Fruit fly (Drosophila melanogaster) whole organism, wandering third instar larva: Measurements from ENCODE around the gene Nup358.

Experiments used
- Abd-B ChIP-seq: fragments of >200 bp; optimal IDR thresholded peaks from 2 replicates; lab custom pipeline; 2017; ENCODE audit warnings: missing biosample characterization, missing genetic modification characterization
- CG32264 ChIP-seq: fragments of 200-800 bp; sonication (Bioruptor generic); optimal IDR thresholded peaks from 2 replicates; lab custom pipeline; 2016; ENCODE audit warnings: missing biosample characterization, missing genetic modification characterization
- CG9705 ChIP-seq: fragments of 200-800 bp; sonication (Bioruptor generic); optimal IDR thresholded peaks from 2 replicates; lab custom pipeline; 2018; ENCODE audit warnings: missing biosample characterization, mild to moderate bottlenecking, missing genetic modification characterization
- CrebA ChIP-seq: fragments of 200-800 bp; sonication (Bioruptor generic); optimal IDR thresholded peaks from 2 replicates; lab custom pipeline; 2016; ENCODE audit warnings: missing biosample characterization, mild to moderate bottlenecking, missing genetic modification characterization, borderline replicate concordance
- GATAd ChIP-seq: sonication (Bioruptor generic); optimal IDR thresholded peaks from 2 replicates; lab custom pipeline; 2016; ENCODE audit warnings: missing biosample characterization, missing genetic modification characterization
- HLH106 ChIP-seq: fragments of 200-800 bp; optimal IDR thresholded peaks from 3 replicates; lab custom pipeline; 2019; ENCODE audit warnings: missing biosample characterization, mild to moderate bottlenecking, missing genetic modification characterization, moderate library complexity
- Hnf4 ChIP-seq: fragments of 200-800 bp; sonication (Bioruptor generic); optimal IDR thresholded peaks from 2 replicates; lab custom pipeline; 2016; ENCODE audit warnings: missing biosample characterization, mild to moderate bottlenecking, missing genetic modification characterization
- Hr78 ChIP-seq: fragments of >200 bp; optimal IDR thresholded peaks from 2 replicates; lab custom pipeline; 2017; ENCODE audit warnings: missing biosample characterization, missing genetic modification characterization
- Hr83 ChIP-seq: fragments of 200-300 bp; sonication (Bioruptor generic); optimal IDR thresholded peaks from 2 replicates; lab custom pipeline; 2016; ENCODE audit warnings: missing biosample characterization, mild to moderate bottlenecking, missing genetic modification characterization, moderate library complexity; ENCODE audit not compliant: poor library complexity, severe bottlenecking
- Jra ChIP-seq: sonication (Bioruptor generic); optimal IDR thresholded peaks from 2 replicates; lab custom pipeline; 2016; ENCODE audit warnings: missing biosample characterization, missing genetic modification characterization
- Mio ChIP-seq: sonication (Bioruptor generic); optimal IDR thresholded peaks from 2 replicates; lab custom pipeline; 2016; ENCODE audit warnings: missing biosample characterization, missing genetic modification characterization
- Myc ChIP-seq: fragments of >200 bp; optimal IDR thresholded peaks from 2 replicates; lab custom pipeline; 2017
- N ChIP-seq: fragments of >200 bp; optimal IDR thresholded peaks from 2 replicates; lab custom pipeline; 2018; ENCODE audit warnings: missing biosample characterization, missing external identifiers, missing genetic modification characterization
- OdsH ChIP-seq: fragments of 200-800 bp; sonication (Bioruptor generic); optimal IDR thresholded peaks from 2 replicates; lab custom pipeline; 2016; ENCODE audit warnings: missing biosample characterization, mild to moderate bottlenecking, missing genetic modification characterization
- Rel ChIP-seq, 2 experiments: fragments of 200-800 bp; sonication (Bioruptor generic) in 1 of 2; optimal IDR thresholded peaks; 2 replicates in 1 of 2; 3 replicates in 1 of 2; lab custom pipeline; 2016 to 2019; ENCODE audit warnings: mild to moderate bottlenecking in 2 of 2, missing biosample characterization in 2 of 2, missing genetic modification characterization in 2 of 2, moderate library complexity in 1 of 2
- Sp1 ChIP-seq: fragments of 200-800 bp; sonication (Bioruptor generic); optimal IDR thresholded peaks from 3 replicates; lab custom pipeline; 2019; ENCODE audit warnings: missing biosample characterization, mild to moderate bottlenecking, missing genetic modification characterization, moderate library complexity
- Vsx2 ChIP-seq: fragments of 200-300, 225-300 bp; sonication (Bioruptor generic); optimal IDR thresholded peaks from 2 replicates; lab custom pipeline; 2018; ENCODE audit warnings: missing biosample characterization, missing genetic modification characterization; ENCODE audit not compliant: partially characterized antibody
- br ChIP-seq: fragments of 200-800 bp; sonication (Bioruptor generic); optimal IDR thresholded peaks from 2 replicates; lab custom pipeline; 2016; ENCODE audit warnings: missing biosample characterization, missing genetic modification characterization
- brk ChIP-seq: fragments of 200-800 bp; sonication (Bioruptor generic); optimal IDR thresholded peaks from 2 replicates; lab custom pipeline; 2016; ENCODE audit warnings: missing biosample characterization, mild to moderate bottlenecking, missing genetic modification characterization
- dsf ChIP-seq: sonication (Bioruptor generic); optimal IDR thresholded peaks from 2 replicates; lab custom pipeline; 2016; ENCODE audit warnings: missing biosample characterization, missing genetic modification characterization, borderline replicate concordance
- ey ChIP-seq: fragments of 200-800 bp; sonication (Bioruptor generic); optimal IDR thresholded peaks from 2 replicates; lab custom pipeline; 2016; ENCODE audit warnings: missing biosample characterization, missing genetic modification characterization
- foxo ChIP-seq, 2 experiments: fragments of 200-800 bp; sonication (Bioruptor generic); optimal IDR thresholded peaks; 2 replicates in 1 of 2; 3 replicates in 1 of 2; lab custom pipeline; 2016 to 2017; ENCODE audit warnings: missing biosample characterization in 2 of 2, missing genetic modification characterization in 2 of 2
- fru ChIP-seq: fragments of 200-800 bp; sonication (Bioruptor generic); optimal IDR thresholded peaks from 3 replicates; lab custom pipeline; 2016; ENCODE audit warnings: missing biosample characterization, mild to moderate bottlenecking, missing genetic modification characterization
- h ChIP-seq: fragments of 200-800 bp; sonication (Bioruptor generic); optimal IDR thresholded peaks from 3 replicates; lab custom pipeline; 2016; ENCODE audit warnings: missing biosample characterization, mild to moderate bottlenecking, missing genetic modification characterization
- lola ChIP-seq: fragments of >200 bp; optimal IDR thresholded peaks from 2 replicates; lab custom pipeline; 2017; ENCODE audit warnings: missing biosample characterization, missing genetic modification characterization
- pan ChIP-seq: fragments of >200 bp; optimal IDR thresholded peaks from 2 replicates; lab custom pipeline; 2017
- psq ChIP-seq: fragments of 200-800 bp; sonication (Bioruptor generic); optimal IDR thresholded peaks from 3 replicates; lab custom pipeline; 2017; ENCODE audit warnings: missing biosample characterization, mild to moderate bottlenecking, missing genetic modification characterization, moderate library complexity
- rgr ChIP-seq: fragments of 200-800 bp; sonication (Bioruptor generic); optimal IDR thresholded peaks from 3 replicates; lab custom pipeline; 2016; ENCODE audit warnings: missing biosample characterization, mild to moderate bottlenecking, missing genetic modification characterization
- sage ChIP-seq: fragments of 200-800 bp; sonication (Bioruptor generic); optimal IDR thresholded peaks from 2 replicates; lab custom pipeline; 2016; ENCODE audit warnings: missing biosample characterization, mild to moderate bottlenecking, missing genetic modification characterization
- sv ChIP-seq: fragments of 200-800 bp; sonication (Bioruptor generic); optimal IDR thresholded peaks from 3 replicates; lab custom pipeline; 2016; ENCODE audit warnings: missing biosample characterization, missing genetic modification characterization
- tai ChIP-seq: sonication (Bioruptor generic); optimal IDR thresholded peaks from 2 replicates; lab custom pipeline; 2016; ENCODE audit warnings: missing biosample characterization, missing genetic modification characterization
- usp ChIP-seq: fragments of >200 bp; optimal IDR thresholded peaks from 2 replicates; lab custom pipeline; 2017; ENCODE audit warnings: missing biosample characterization, missing genetic modification characterization
- woc ChIP-seq: sonication (Bioruptor generic); optimal IDR thresholded peaks from 2 replicates; lab custom pipeline; 2016; ENCODE audit warnings: missing biosample characterization, mild to moderate bottlenecking, missing genetic modification characterization

The Nup358 gene

DNA sequence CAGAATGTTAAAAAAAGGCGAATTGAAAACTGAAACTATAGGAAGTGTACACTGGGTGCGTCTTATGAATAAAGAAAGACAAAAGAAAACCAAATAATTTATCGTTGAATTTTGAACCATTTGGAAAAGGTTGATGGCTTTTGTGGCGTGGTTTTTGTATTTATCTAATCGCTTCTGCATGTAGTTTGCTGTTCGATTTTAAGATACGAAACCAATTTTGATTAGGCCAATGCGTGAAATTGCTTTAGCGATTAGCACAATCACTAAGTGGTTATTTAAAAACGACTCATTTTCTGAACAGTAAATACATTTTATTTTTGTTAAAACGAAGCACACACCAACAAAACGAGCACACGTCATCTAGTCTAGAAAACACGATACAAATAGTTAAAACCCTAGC is 11.5 kb downstream of the Nup358 start:
- TF ChIP-seq Mio, result no peak
- TF ChIP-seq lola, result no peak
- no peak for TF ChIP-seq fru (GFP tag; lab: Kevin White, UChicago)
- no peak for TF ChIP-seq N (GFP tag; lab: Kevin White, UChicago)
- no peak for TF ChIP-seq OdsH (GFP tag; lab: Kevin White, UChicago)
- TF ChIP-seq dsf (GFP tag; lab: Kevin White, UChicago), result no peak
- TF ChIP-seq foxo (GFP tag; optimal IDR thresholded peaks at IDR 0.05; lab: Kevin White, UChicago), result no peak
- no peak for TF ChIP-seq Rel (GFP tag; optimal IDR thresholded peaks at IDR 0.05; lab: Kevin White, UChicago)
- no peak for TF ChIP-seq Rel (tag; optimal IDR thresholded peaks at IDR 0.05; lab: Kevin White, UChicago)
- no peak for TF ChIP-seq brk (GFP tag; lab: Kevin White, UChicago)
- TF ChIP-seq usp (GFP tag; lab: Kevin White, UChicago), result no peak
- no peak for TF ChIP-seq sv (GFP tag; lab: Kevin White, UChicago)
- TF ChIP-seq CG32264 (GFP tag; lab: Kevin White, UChicago), result no peak
- TF ChIP-seq Myc (lab: Kevin White, UChicago), result no peak

dm6 chr3R:25262322-25262761 is 13.2 kb downstream of the Nup358 start, which contains the start of the genes Kdsr and CG11858:
Gene Kdsr, minus strand, starts transcription at chr3R:25262498.
Gene CG11858, plus strand, starts transcription at chr3R:25262741.
- peak; percentile 57 for TF ChIP-seq GATAd (GFP tag; lab: Kevin White, UChicago)
- peak; percentile 72 for TF ChIP-seq CG9705 (GFP tag; lab: Kevin White, UChicago)
- TF ChIP-seq tai (GFP tag; lab: Kevin White, UChicago), result no peak
- TF ChIP-seq Myc (lab: Kevin White, UChicago), result peak; percentile 99
- peak; percentile 72 for TF ChIP-seq br (GFP tag; lab: Kevin White, UChicago)
- TF ChIP-seq woc (GFP tag; lab: Kevin White, UChicago), result peak; percentile 93
- TF ChIP-seq psq (GFP tag; lab: Kevin White, UChicago), result peak; percentile 52
- TF ChIP-seq ey (GFP tag; lab: Kevin White, UChicago), result peak; percentile 75
- TF ChIP-seq Mio, result no peak
- no peak for TF ChIP-seq CrebA (GFP tag; lab: Kevin White, UChicago)
- TF ChIP-seq Jra (GFP tag; lab: Kevin White, UChicago), result peak; percentile 62
- no peak for TF ChIP-seq dsf (GFP tag; lab: Kevin White, UChicago)
- peak; percentile 75 for TF ChIP-seq fru (GFP tag; lab: Kevin White, UChicago)
- TF ChIP-seq rgr (GFP tag; lab: Kevin White, UChicago), result peak; percentile 71
- no peak for TF ChIP-seq sage (GFP tag; lab: Kevin White, UChicago)
- TF ChIP-seq h (GFP tag; lab: Kevin White, UChicago), result peak; percentile 83
- peak; percentile 74 for TF ChIP-seq Sp1 (GFP tag; lab: Kevin White, UChicago)
- TF ChIP-seq Vsx2 (GFP tag; lab: Kevin White, UChicago), result no peak
- peak; percentile 36 for TF ChIP-seq CG32264 (GFP tag; lab: Kevin White, UChicago)
- TF ChIP-seq sv (GFP tag; lab: Kevin White, UChicago), result peak; percentile 67
- TF ChIP-seq HLH106 (tag; lab: Kevin White, UChicago), result peak; percentile 72
- TF ChIP-seq foxo (GFP tag; optimal IDR thresholded peaks at IDR 0.05; lab: Kevin White, UChicago), result peak; percentile 25 to 79
- TF ChIP-seq Rel (GFP tag; optimal IDR thresholded peaks at IDR 0.05; lab: Kevin White, UChicago), result no peak
- peak; percentile 53 for TF ChIP-seq Rel (tag; optimal IDR thresholded peaks at IDR 0.05; lab: Kevin White, UChicago)
- no peak for TF ChIP-seq usp (GFP tag; lab: Kevin White, UChicago)
- peak; percentile 55 for TF ChIP-seq OdsH (GFP tag; lab: Kevin White, UChicago)
- TF ChIP-seq, all 38 proteins: peak for 18

DNA sequence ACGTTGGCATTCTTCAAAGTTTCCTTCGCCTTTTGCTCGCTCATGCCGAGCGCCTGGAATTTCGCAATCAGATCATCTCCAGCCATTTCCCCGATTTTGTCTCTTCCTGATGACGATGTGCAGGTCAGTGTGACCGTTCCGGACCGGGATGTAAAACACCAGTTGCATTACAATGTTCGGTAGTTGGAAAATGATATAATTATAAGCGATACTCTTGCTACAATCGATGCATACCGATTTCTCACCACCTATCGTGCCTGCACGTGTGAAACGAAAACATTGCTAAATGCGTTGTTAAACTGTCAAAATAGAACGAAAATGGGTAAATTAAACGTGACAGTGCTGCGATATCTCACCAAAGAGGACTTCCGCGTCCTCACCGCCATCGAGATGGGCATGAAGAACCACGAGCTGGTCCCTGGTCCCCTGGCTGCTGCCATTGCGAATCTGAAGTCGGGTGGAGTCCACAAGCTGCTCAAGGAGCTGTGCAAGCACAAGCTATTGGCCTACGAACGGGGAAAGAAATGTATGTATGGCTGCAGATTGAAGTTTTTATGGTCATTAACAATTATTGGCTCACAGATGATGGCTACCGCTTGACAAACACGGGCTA is 16.5 kb downstream of the Nup358 start, which contains the start of the genes GlnRS and RIOK2:
TSS of gene GlnRS (minus strand) at position 133 of the 613 bp plus-strand sequence.
TSS of gene RIOK2 (plus strand) at position 256 of the 613 bp plus-strand sequence.
- TF ChIP-seq Hnf4 (GFP tag; lab: Kevin White, UChicago) (no peak), sv (GFP tag; lab: Kevin White, UChicago) (no peak), fru (GFP tag; lab: Kevin White, UChicago) (no peak), Hr78 (GFP tag; lab: Kevin White, UChicago) (peak; percentile 79), N (GFP tag; lab: Kevin White, UChicago) (peak; percentile 100), Abd-B (GFP tag; lab: Kevin White, UChicago) (peak; percentile 59), dsf (GFP tag; lab: Kevin White, UChicago) (no peak), pan (lab: Kevin White, UChicago) (no peak), HLH106 (tag; lab: Kevin White, UChicago) (no peak), Sp1 (GFP tag; lab: Kevin White, UChicago) (peak; percentile 13), Jra (GFP tag; lab: Kevin White, UChicago) (no peak), Vsx2 (GFP tag; lab: Kevin White, UChicago) (no peak), foxo (GFP tag; optimal IDR thresholded peaks at IDR 0.05; lab: Kevin White, UChicago) (no peak), GATAd (GFP tag; lab: Kevin White, UChicago) (no peak), Hr83 (GFP tag; lab: Kevin White, UChicago) (no peak), sage (GFP tag; lab: Kevin White, UChicago) (no peak), Myc (lab: Kevin White, UChicago) (peak; percentile 75), Rel (GFP tag; optimal IDR thresholded peaks at IDR 0.05; lab: Kevin White, UChicago) (no peak), Rel (tag; optimal IDR thresholded peaks at IDR 0.05; lab: Kevin White, UChicago) (peak; percentile 54), h (GFP tag; lab: Kevin White, UChicago) (no peak), lola (no peak)
- TF ChIP-seq, all 38 proteins: peak for 6
